Fruit fly (Drosophila melanogaster) whole organism, embryonic: ENCODE data around the gene CG2652.

Experiments
- Ada2b ChIP-seq: fragments of 200-800 bp; sonication (Bioruptor generic); IDR thresholded peaks from 2 replicates; pipeline ENCODE4 v1.3.6; 2022; ENCODE audit warnings: missing biosample characterization, missing genetic modification characterization
- Asciz ChIP-seq: fragments of 200-800 bp; sonication (Bioruptor generic); optimal IDR thresholded peaks from 2 replicates; lab custom pipeline; 2017; ENCODE audit warnings: missing biosample characterization, mild to moderate bottlenecking, missing genetic modification characterization, missing genetic modification reagents
- CG11093 ChIP-seq: fragments of 200-800 bp; sonication (Bioruptor generic); IDR thresholded peaks from 3 replicates; pipeline ENCODE4 v1.3.6; 2022; ENCODE audit warnings: missing biosample characterization, missing genetic modification characterization
- CG11695 ChIP-seq: fragments of 200-800 bp; sonication (Bioruptor generic); IDR thresholded peaks from 3 replicates; pipeline ENCODE4 v1.3.6; 2022; ENCODE audit warnings: missing biosample characterization, missing genetic modification characterization
- CG11696 ChIP-seq: fragments of 200-800 bp; sonication (Bioruptor generic); IDR thresholded peaks from 2 replicates; pipeline ENCODE4 v1.3.6; 2022; ENCODE audit warnings: missing biosample characterization, missing genetic modification characterization
- CG14014 ChIP-seq: fragments of 200-800 bp; sonication (Bioruptor generic); IDR thresholded peaks from 2 replicates; pipeline ENCODE4 v1.3.6; 2022; ENCODE audit warnings: missing biosample characterization, missing genetic modification characterization
- CG1529 ChIP-seq: fragments of 200-800 bp; sonication (Bioruptor generic); optimal IDR thresholded peaks from 3 replicates; lab custom pipeline; 2018; ENCODE audit warnings: missing biosample characterization, missing genetic modification characterization
- CG2712 ChIP-seq: fragments of 200-800 bp; optimal IDR thresholded peaks from 3 replicates; lab custom pipeline; 2019; ENCODE audit warnings: missing biosample characterization, mild to moderate bottlenecking, missing genetic modification characterization, moderate library complexity
- CG32532 ChIP-seq: fragments of 200-800 bp; sonication (Bioruptor generic); IDR thresholded peaks from 2 replicates; pipeline ENCODE4 v1.3.6; 2022; ENCODE audit warnings: missing biosample characterization, missing genetic modification characterization
- CG7271 ChIP-seq: fragments of 200-800 bp; sonication (Bioruptor generic); optimal IDR thresholded peaks from 2 replicates; lab custom pipeline; 2018; ENCODE audit warnings: missing biosample characterization, mild to moderate bottlenecking, missing genetic modification characterization, moderate library complexity
- CG9817 ChIP-seq: fragments of 200-800 bp; sonication (Bioruptor generic); optimal IDR thresholded peaks from 2 replicates; lab custom pipeline; 2018; ENCODE audit warnings: missing biosample characterization, mild to moderate bottlenecking, missing genetic modification characterization, moderate library complexity
- CG9932 ChIP-seq: fragments of 200-800 bp; sonication (Bioruptor generic); IDR thresholded peaks from 2 replicates; pipeline ENCODE4 v1.3.6; 2022; ENCODE audit warnings: missing biosample characterization, missing genetic modification characterization
- Dbx ChIP-seq: fragments of 200-800 bp; sonication (Bioruptor generic); IDR thresholded peaks from 3 replicates; pipeline ENCODE4 v1.3.6; 2022; ENCODE audit warnings: missing biosample characterization, missing genetic modification characterization
- Dip3 ChIP-seq: fragments of 200-800 bp; sonication (Bioruptor generic); optimal IDR thresholded peaks from 3 replicates; lab custom pipeline; 2016; ENCODE audit warnings: missing biosample characterization, missing genetic modification characterization
- Drgx ChIP-seq: fragments of 200-800 bp; sonication (Bioruptor generic); IDR thresholded peaks from 2 replicates; pipeline ENCODE4 v1.3.6; 2022; ENCODE audit warnings: missing biosample characterization, missing genetic modification characterization
- H2.0 ChIP-seq: fragments of 200-800 bp; sonication (Bioruptor generic); IDR thresholded peaks from 2 replicates; pipeline ENCODE4 v1.3.6; 2022; ENCODE audit warnings: missing biosample characterization, missing genetic modification characterization
- HLH4C ChIP-seq: fragments of 200-800 bp; sonication (Bioruptor generic); IDR thresholded peaks from 3 replicates; pipeline ENCODE4 v1.3.6; 2022; ENCODE audit warnings: missing biosample characterization, missing genetic modification characterization; ENCODE audit not compliant: partially characterized antibody
- Mad ChIP-seq: fragments of 200-800 bp; sonication (Bioruptor generic); optimal IDR thresholded peaks from 2 replicates; lab custom pipeline; 2016; ENCODE audit warnings: missing biosample characterization, missing genetic modification characterization
- Med ChIP-seq: fragments of 200-800 bp; sonication (Bioruptor generic); peaks from one replicate; lab custom pipeline; 2016; ENCODE audit warnings: missing biosample characterization, missing genetic modification characterization, mild to moderate bottlenecking, inconsistent platforms, moderate library complexity
- NFAT ChIP-seq: fragments of 200-800 bp; sonication (Bioruptor generic); IDR thresholded peaks from 2 replicates; pipeline ENCODE4 v1.3.6; 2022; ENCODE audit warnings: missing biosample characterization, missing genetic modification characterization
- NfI ChIP-seq: fragments of 200-800 bp; sonication (Bioruptor generic); optimal IDR thresholded peaks from 3 replicates; lab custom pipeline; 2018; ENCODE audit warnings: missing biosample characterization, mild to moderate bottlenecking, missing genetic modification characterization, moderate library complexity
- TFAM ChIP-seq: fragments of 200-800 bp; sonication (Bioruptor generic); optimal IDR thresholded peaks from 2 replicates; lab custom pipeline; 2017; ENCODE audit warnings: missing biosample characterization, missing genetic modification characterization, inconsistent platforms
- ase ChIP-seq: fragments of 200-800 bp; sonication (Bioruptor generic); IDR thresholded peaks from 3 replicates; pipeline ENCODE4 v1.3.6; 2022; ENCODE audit warnings: missing biosample characterization, missing genetic modification characterization
- bab2 ChIP-seq: fragments of 200-800 bp; sonication (Bioruptor generic); optimal IDR thresholded peaks from 2 replicates; lab custom pipeline; 2016; ENCODE audit warnings: missing biosample characterization, missing genetic modification characterization
- bsh ChIP-seq, 2 experiments: fragments of 200-800 bp; sonication (Bioruptor generic); optimal IDR thresholded peaks; 2 replicates each; lab custom pipeline; 2017 to 2018; ENCODE audit warnings: mild to moderate bottlenecking in 2 of 2, missing biosample characterization in 2 of 2, missing genetic modification characterization in 2 of 2, moderate library complexity in 1 of 2
- crol ChIP-seq: fragments of 200-800 bp; sonication (Bioruptor generic); IDR thresholded peaks from 2 replicates; pipeline ENCODE4 v1.3.6; 2022; ENCODE audit warnings: missing biosample characterization, missing genetic modification characterization
- dimm ChIP-seq: fragments of 200-800 bp; sonication (Bioruptor generic); IDR thresholded peaks from 2 replicates; pipeline ENCODE4 v1.3.6; 2022; ENCODE audit warnings: missing biosample characterization, missing genetic modification characterization
- dmrt11E ChIP-seq: fragments of 200-800 bp; sonication (Bioruptor generic); optimal IDR thresholded peaks from 3 replicates; lab custom pipeline; 2018; ENCODE audit warnings: missing biosample characterization, mild to moderate bottlenecking, missing genetic modification characterization, moderate library complexity
- exex ChIP-seq: fragments of 200-800 bp; sonication (Bioruptor generic); optimal IDR thresholded peaks from 4 replicates; lab custom pipeline; 2018; ENCODE audit warnings: missing biosample characterization, mild to moderate bottlenecking, missing genetic modification characterization, moderate library complexity
- gem ChIP-seq: fragments of 200-800 bp; sonication (Bioruptor generic); optimal IDR thresholded peaks from 2 replicates; lab custom pipeline; 2019; ENCODE audit warnings: missing biosample characterization, mild to moderate bottlenecking, missing genetic modification characterization, moderate library complexity
- ham ChIP-seq: fragments of 200-800 bp; sonication (Bioruptor generic); IDR thresholded peaks from 2 replicates; pipeline ENCODE4 v1.3.6; 2022; ENCODE audit warnings: missing biosample characterization, missing genetic modification characterization
- hkb ChIP-seq, 2 experiments: fragments of 200-800 bp in 1 of 2; fragments of >200 bp in 1 of 2; sonication (Bioruptor generic) in 1 of 2; IDR thresholded peaks in 1 of 2; optimal IDR thresholded peaks in 1 of 2; 2 replicates each; pipeline versions ENCODE4 v1.3.6 to Lab custom; 2017 to 2022; ENCODE audit warnings: missing biosample characterization in 1 of 2, missing genetic modification characterization in 1 of 2
- lmd ChIP-seq: fragments of 200-800 bp; sonication (Bioruptor generic); IDR thresholded peaks from 2 replicates; pipeline ENCODE4 v1.3.6; 2022; ENCODE audit warnings: missing biosample characterization, missing genetic modification characterization
- nom ChIP-seq: fragments of 200-800 bp; sonication (Bioruptor generic); optimal IDR thresholded peaks from 2 replicates; lab custom pipeline; 2017; ENCODE audit warnings: missing biosample characterization, missing genetic modification characterization, mild to moderate bottlenecking, moderate library complexity, missing genetic modification reagents
- pfk ChIP-seq: fragments of 200-800 bp; sonication (Bioruptor generic); optimal IDR thresholded peaks from 2 replicates; lab custom pipeline; 2018; ENCODE audit warnings: missing biosample characterization, mild to moderate bottlenecking, missing genetic modification characterization, moderate library complexity
- prd ChIP-seq, 3 experiments: fragments of >200 bp in 2 of 3; fragments of 200-800 bp in 1 of 3; sonication (Bioruptor generic) in 1 of 3; optimal IDR thresholded peaks in 2 of 3; IDR thresholded peaks in 1 of 3; 2 replicates in 2 of 3; 3 replicates in 1 of 3; pipeline versions ENCODE4 v1.3.6 to Lab custom; 2017 to 2022; ENCODE audit warnings: missing biosample characterization in 1 of 3, missing genetic modification characterization in 1 of 3
- pros ChIP-seq: fragments of 200-800 bp; sonication (Bioruptor generic); optimal IDR thresholded peaks from 3 replicates; lab custom pipeline; 2019; ENCODE audit warnings: missing biosample characterization, mild to moderate bottlenecking, missing genetic modification characterization, moderate library complexity
- sim ChIP-seq: fragments of 200-800 bp; sonication (Bioruptor generic); IDR thresholded peaks from 2 replicates; pipeline ENCODE4 v1.3.6; 2022; ENCODE audit warnings: missing biosample characterization, missing genetic modification characterization
- slbo ChIP-seq: fragments of 200-800 bp; sonication (Bioruptor generic); IDR thresholded peaks from 2 replicates; pipeline ENCODE4 v1.3.6; 2022; ENCODE audit warnings: missing biosample characterization, missing genetic modification characterization
- tgo ChIP-seq: fragments of 200-800 bp; sonication (Bioruptor generic); IDR thresholded peaks from 3 replicates; pipeline ENCODE4 v1.3.6; 2022; ENCODE audit warnings: missing biosample characterization, missing genetic modification characterization
- tx ChIP-seq: fragments of 200-800 bp; sonication (Bioruptor generic); optimal IDR thresholded peaks from 2 replicates; lab custom pipeline; 2016; ENCODE audit warnings: missing biosample characterization, missing genetic modification characterization
- z ChIP-seq: fragments of 200-800 bp; sonication (Bioruptor generic); IDR thresholded peaks from 3 replicates; pipeline ENCODE4 v1.3.6; 2022; ENCODE audit warnings: missing biosample characterization, missing genetic modification characterization
- zfh2 ChIP-seq: fragments of 200-800 bp; sonication (Bioruptor generic); optimal IDR thresholded peaks from 2 replicates; lab custom pipeline; 2016; ENCODE audit warnings: missing biosample characterization, missing genetic modification characterization

CG2652 gene

DNA sequence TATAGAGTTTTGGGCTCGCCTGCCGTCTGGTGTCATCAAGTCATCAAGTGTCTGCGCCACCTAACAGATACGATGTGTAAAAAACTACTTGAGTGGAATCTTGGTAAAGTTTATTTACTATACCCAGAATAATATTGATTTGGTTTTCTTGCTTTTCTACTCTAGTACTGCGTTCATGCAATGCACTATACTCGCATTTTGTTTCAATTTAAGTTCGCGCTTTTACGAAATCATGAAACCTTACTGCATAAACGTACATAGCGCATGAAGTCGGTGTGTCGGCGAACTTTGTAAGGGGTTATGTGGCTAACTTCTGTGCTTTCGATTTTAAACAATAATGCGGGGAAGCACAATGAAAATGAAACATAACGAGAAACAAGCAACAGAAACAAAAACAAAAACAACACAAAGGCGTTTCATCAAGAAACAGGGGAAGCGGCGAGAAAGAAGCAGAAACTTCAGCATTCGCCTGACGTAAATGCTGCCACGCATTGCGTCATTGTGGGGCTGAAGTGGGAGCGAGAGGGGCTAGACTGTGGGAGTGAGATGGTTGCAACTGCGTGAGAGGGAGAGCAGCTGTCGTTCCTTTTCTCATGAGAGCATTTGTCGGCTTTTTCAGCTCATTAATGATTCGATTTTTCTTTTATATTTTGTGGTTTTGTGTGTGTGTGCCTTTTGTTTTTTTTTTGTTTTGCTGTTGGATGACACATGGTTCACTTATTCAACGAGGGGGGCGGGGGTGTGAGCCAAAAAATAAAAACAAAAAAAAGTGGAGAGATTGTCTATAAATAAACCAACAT, 30.4 kb downstream of the CG2652 start (continued):
- TF ChIP-seq crol (GFP tag; lab: Robert Waterston, UW), result peak; percentile 73; the same call in 1 of the 2 replicates
- TF ChIP-seq CG7271 (tag; lab: Kevin White, UChicago), result no peak
- TF ChIP-seq pros, result peak; percentile 11

DNA sequence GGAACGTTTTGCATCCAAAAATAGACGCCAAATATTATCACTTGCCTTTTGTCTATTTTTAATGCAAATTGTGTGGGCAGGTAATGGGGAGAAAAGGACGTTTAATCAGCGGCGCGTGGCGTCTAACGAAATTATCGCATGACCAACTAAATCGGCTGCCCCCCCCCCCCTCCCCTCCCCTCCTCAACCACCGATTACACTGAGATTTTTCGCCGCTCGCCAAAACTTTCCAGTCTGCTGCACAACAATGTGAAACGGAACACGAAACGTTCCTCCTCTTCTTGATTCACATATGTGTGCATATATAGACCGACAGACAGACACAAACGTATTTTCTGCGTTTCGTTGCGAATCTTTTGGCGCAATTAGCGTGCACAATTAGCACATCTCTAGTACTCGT, 31.6 kb downstream of the CG2652 start:
- peak; percentile 69 for TF ChIP-seq Med (GFP tag; lab: Kevin White, UChicago)
- peak; percentile 60 for TF ChIP-seq crol (GFP tag; lab: Robert Waterston, UW)
- no peak for TF ChIP-seq CG9817
- peak; percentile 83 for TF ChIP-seq pfk

DNA sequence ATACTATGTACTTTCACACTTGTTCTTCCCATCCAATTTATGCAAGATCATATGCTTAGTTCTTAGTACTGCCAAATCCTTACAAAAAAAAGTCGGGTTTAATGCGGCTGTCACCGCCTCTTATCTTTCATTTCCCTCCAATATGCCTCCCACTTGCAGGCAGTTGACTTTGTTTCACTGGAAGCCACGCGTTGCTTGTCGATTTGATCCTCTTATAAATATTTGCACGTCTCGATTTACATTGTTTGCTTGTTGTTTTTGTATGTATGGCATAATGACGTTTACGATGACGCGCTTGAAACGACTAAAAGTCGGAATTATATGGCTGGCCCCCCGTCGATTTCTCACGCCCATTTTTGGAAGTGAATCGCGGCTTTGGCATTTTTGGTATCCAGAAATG, 33.8 kb downstream of the CG2652 start:
- no peak for TF ChIP-seq Dip3 (GFP tag; lab: Kevin White, UChicago)
- TF ChIP-seq tx (GFP tag; lab: Kevin White, UChicago), result no peak
- TF ChIP-seq Dbx (GFP tag; lab: Robert Waterston, UW), result no peak
- TF ChIP-seq exex, result no peak
- TF ChIP-seq nom, result peak; percentile 1
- no peak for TF ChIP-seq CG1529
- TF ChIP-seq dimm (GFP tag; lab: Robert Waterston, UW), result no peak
- TF ChIP-seq gem (tag; lab: Kevin White, UChicago), result peak; percentile 12
- TF ChIP-seq Ada2b (GFP tag; lab: Robert Waterston, UW), result no peak
- no peak for TF ChIP-seq tgo (GFP tag; lab: Robert Waterston, UW)
- TF ChIP-seq sim, result no peak
- peak; percentile 5 for TF ChIP-seq Asciz
- no peak for TF ChIP-seq ham (GFP tag; lab: Robert Waterston, UW)

DNA sequence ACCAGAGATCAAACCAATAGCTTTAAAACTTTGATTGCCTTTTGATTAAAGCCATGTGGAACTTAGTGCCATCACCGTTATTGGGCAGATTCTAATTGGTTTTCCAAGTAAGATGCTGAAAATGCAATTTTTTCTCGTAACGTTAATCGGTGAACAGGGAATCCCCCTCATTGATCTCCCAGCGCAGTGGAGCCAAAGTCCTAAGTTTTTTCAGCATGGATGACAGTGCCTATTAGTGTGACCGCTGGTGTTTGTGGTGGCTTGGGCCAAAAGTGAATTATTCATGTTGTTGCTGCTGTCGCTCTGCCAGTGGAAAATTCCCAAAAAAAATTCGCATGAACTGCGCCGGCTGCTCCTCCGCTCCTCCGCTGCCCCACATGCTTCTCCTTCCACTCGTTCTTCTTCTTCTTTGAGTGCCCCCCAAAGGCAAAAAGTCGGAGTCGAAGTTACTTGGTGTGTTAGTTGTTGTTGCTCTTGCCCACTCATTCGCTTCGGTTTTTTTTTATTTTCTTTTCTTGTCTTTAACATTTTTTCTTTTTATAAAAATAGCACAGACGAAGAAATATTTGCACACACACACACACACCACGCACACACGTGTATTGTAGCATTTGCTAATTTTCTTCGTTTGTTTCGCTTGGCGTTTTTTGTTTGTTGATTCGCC, 34.6 kb downstream of the CG2652 start:
- TF ChIP-seq CG32532 (GFP tag; lab: Robert Waterston, UW) (peak; percentile 36; the same call in 1 of the 2 replicates), CG9932 (GFP tag; lab: Robert Waterston, UW) (peak; percentile 25; the same call in 1 of the 2 replicates), CG11093 (GFP tag; lab: Robert Waterston, UW) (no peak), nom (peak; percentile 51), CG11695 (GFP tag; lab: Robert Waterston, UW) (0 out of 3 replicates have a peak, but pooled peaks have one; percentile 37), CG2712 (no peak), dmrt11E (tag; lab: Kevin White, UChicago) (no peak), H2.0 (GFP tag; lab: Robert Waterston, UW) (0 out of 2 replicates have a peak, but pooled peaks have one; percentile 7), prd (optimal IDR thresholded peaks at IDR 0.05; lab: Kevin White, UChicago) (no peak), prd (GFP tag; IDR thresholded peaks at IDR 0.05; lab: Robert Waterston, UW) (0 out of 3 replicates have a peak, but pooled peaks have one; percentile 16), CG14014 (GFP tag; lab: Robert Waterston, UW) (no peak), lmd (GFP tag; lab: Robert Waterston, UW) (peak; percentile 20; the same call in 1 of the 2 replicates), CG11696 (GFP tag; lab: Robert Waterston, UW) (0 out of 2 replicates have a peak, but pooled peaks have one; percentile 64), NFAT (0 out of 2 replicates have a peak, but pooled peaks have one; percentile 45), bab2 (GFP tag; lab: Kevin White, UChicago) (no peak), z (GFP tag; lab: Robert Waterston, UW) (peak; percentile 41; the same call in 1 of the 3 replicates), TFAM (no peak), NfI (no peak), zfh2 (GFP tag; lab: Kevin White, UChicago) (peak; percentile 13), Drgx (GFP tag; lab: Robert Waterston, UW) (peak; percentile 40), HLH4C (no peak), ase (GFP tag; lab: Robert Waterston, UW) (0 out of 3 replicates have a peak, but pooled peaks have one; percentile 18), bsh (GFP tag; optimal IDR thresholded peaks at IDR 0.05; lab: Kevin White, UChicago) (peak in 1 of 2 experiments; percentile 51), hkb (optimal IDR thresholded peaks at IDR 0.05; lab: Kevin White, UChicago) (no peak), hkb (GFP tag; IDR thresholded peaks at IDR 0.05; lab: Robert Waterston, UW) (no peak), Mad (no peak), slbo (GFP tag; lab: Robert Waterston, UW) (peak; percentile 21; the same call in 1 of the 2 replicates)
